Worm (Caenorhabditis elegans) whole organism, early embryonic: Measurements from ENCODE around the gene fbxc-31.

Source experiments
- B0310.2 ChIP-seq: sonication (generic microtip); optimal IDR thresholded peaks from 2 replicates; lab custom pipeline; 2016; ENCODE audit warnings: mild to moderate bottlenecking, missing genetic modification characterization, missing compliant biosample characterization
- F13C5.2 ChIP-seq: sonication (generic microtip); optimal IDR thresholded peaks from 2 replicates; lab custom pipeline; 2017; ENCODE audit warnings: mild to moderate bottlenecking, missing genetic modification characterization, inconsistent platforms, missing compliant biosample characterization
- aly-1 ChIP-seq: sonication (generic microtip); optimal IDR thresholded peaks from 2 replicates; lab custom pipeline; 2016; ENCODE audit warnings: missing genetic modification characterization, missing compliant biosample characterization
- ama-1 ChIP-seq: fragments of 150-350 bp; optimal IDR thresholded peaks from 2 replicates; lab custom pipeline; 2014
- ceh-13 ChIP-seq: fragments of 200-800 bp; sonication (Bioruptor generic); optimal IDR thresholded peaks from 2 replicates; lab custom pipeline; 2018; ENCODE audit warnings: mild to moderate bottlenecking, missing genetic modification characterization, missing compliant biosample characterization
- ceh-36 ChIP-seq: sonication (generic microtip); optimal IDR thresholded peaks from 2 replicates; lab custom pipeline; 2016; ENCODE audit warnings: missing genetic modification characterization, inconsistent platforms, missing compliant biosample characterization
- ets-7 ChIP-seq: sonication (generic microtip); optimal IDR thresholded peaks from 2 replicates; lab custom pipeline; 2016; ENCODE audit warnings: missing genotype, missing genetic modification characterization, missing compliant biosample characterization
- flt-1 ChIP-seq: fragments of 200-800 bp; sonication (Bioruptor generic); IDR thresholded peaks from 2 replicates; pipeline ENCODE4 v1.3.6; 2022; ENCODE audit warnings: missing genetic modification characterization, missing compliant biosample characterization
- hmbx-1 ChIP-seq: sonication (generic microtip); optimal IDR thresholded peaks from 2 replicates; lab custom pipeline; 2016; ENCODE audit warnings: mild to moderate bottlenecking, missing genetic modification characterization, missing compliant biosample characterization
- hmg-4 ChIP-seq: fragments of 200-800 bp; sonication (Bioruptor generic); optimal IDR thresholded peaks from 2 replicates; lab custom pipeline; 2018; ENCODE audit warnings: mild to moderate bottlenecking, missing genetic modification characterization, missing compliant biosample characterization
- hnd-1 ChIP-seq: sonication (generic microtip); optimal IDR thresholded peaks from 2 replicates; lab custom pipeline; 2016; ENCODE audit warnings: missing genetic modification characterization, missing compliant biosample characterization
- pes-1 ChIP-seq: fragments of 200-800 bp; sonication (Bioruptor generic); IDR thresholded peaks from 2 replicates; pipeline ENCODE4 v1.3.6; 2022; ENCODE audit warnings: missing genetic modification reagents, missing genetic modification characterization, missing compliant biosample characterization
- scrt-1 ChIP-seq: fragments of 200-800 bp; sonication (Bioruptor generic); IDR thresholded peaks from 2 replicates; pipeline ENCODE4 v1.3.6; 2022; ENCODE audit warnings: missing genetic modification characterization, missing compliant biosample characterization
- sea-1 ChIP-seq: fragments of 200-800 bp; sonication (Bioruptor generic); conservative IDR thresholded peaks from 2 replicates; pipeline ENCODE4 v1.3.6; 2022; ENCODE audit warnings: missing genetic modification characterization, missing compliant biosample characterization
- tbx-11 ChIP-seq: fragments of 200-800 bp; sonication (Bioruptor generic); IDR thresholded peaks from 2 replicates; pipeline ENCODE4 v1.3.6; 2022; ENCODE audit warnings: missing genetic modification characterization, missing compliant biosample characterization
- tbx-37 ChIP-seq: fragments of 200-800 bp; sonication (Bioruptor generic); conservative IDR thresholded peaks from 2 replicates; pipeline ENCODE4 v1.3.6; 2022; ENCODE audit warnings: missing genetic modification reagents, missing genetic modification characterization, missing compliant biosample characterization
- tra-4 ChIP-seq: sonication (generic microtip); optimal IDR thresholded peaks from 2 replicates; lab custom pipeline; 2017; ENCODE audit warnings: missing genetic modification characterization, missing compliant biosample characterization

The fbxc-31 gene

DNA sequence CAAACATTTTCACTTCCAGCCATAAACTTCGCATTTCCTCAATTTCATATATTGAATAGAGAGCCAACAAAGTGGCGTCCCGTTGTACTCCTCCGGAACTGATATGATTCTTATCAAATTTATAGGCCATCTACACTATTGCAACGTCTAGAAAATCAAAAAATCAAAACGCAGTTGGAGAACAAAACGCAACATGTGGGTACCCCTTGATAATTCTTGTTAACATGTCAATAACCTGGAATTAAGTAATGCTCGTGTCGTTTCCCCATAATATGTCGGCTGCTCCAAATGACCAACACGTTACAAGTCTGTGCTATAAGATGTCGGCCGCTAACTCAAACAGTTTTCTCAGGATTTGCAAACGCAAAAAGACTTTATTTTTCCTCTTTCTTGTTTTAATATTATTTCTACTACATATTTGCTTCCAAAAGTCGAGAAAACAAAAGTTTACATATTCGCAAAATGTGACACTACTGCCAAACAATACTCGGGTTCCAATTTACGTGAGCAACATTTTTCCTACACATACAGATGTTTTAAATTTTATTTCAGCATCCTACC is 31.0 kb upstream of the fbxc-31 start:
- TF ChIP-seq sea-1 (GFP tag; lab: Robert Waterston, UW) (no peak), ets-7 (no peak), hmg-4 (GFP tag; lab: Kevin White, UChicago) (no peak), hnd-1 (tag; lab: Kevin White, UChicago) (no peak), pes-1 (GFP tag; lab: Robert Waterston, UW) (no peak), tra-4 (tag; lab: Kevin White, UChicago) (no peak), aly-1 (no peak), tbx-37 (GFP tag; lab: Robert Waterston, UW) (no peak)

DNA sequence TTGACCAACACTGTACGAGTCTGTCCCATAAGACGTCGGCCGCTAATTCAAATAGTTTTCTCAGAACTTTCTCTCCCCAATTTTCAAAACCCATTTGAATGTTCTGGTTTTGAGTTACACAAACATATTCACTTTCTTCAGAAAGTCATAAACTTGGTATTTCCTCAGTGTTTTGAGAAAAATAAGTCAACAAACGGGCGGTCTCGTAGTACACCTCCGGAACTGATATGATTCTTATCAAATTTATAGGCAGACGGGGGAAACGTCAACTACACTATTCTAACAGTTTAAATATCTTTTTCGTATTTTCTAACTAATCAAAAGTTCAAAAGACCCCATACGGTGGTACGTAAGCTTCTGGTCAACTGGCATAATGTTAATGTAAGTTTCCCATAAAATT is 27.6 kb upstream of the fbxc-31 start:
- TF ChIP-seq sea-1 (GFP tag; lab: Robert Waterston, UW): no peak
- no peak for TF ChIP-seq tbx-11
- no peak for TF ChIP-seq flt-1 (GFP tag; lab: Robert Waterston, UW)
- TF ChIP-seq F13C5.2 (tag; lab: Kevin White, UChicago): no peak
- TF ChIP-seq hnd-1 (tag; lab: Kevin White, UChicago): no peak
- no peak for TF ChIP-seq ets-7
- TF ChIP-seq ama-1 (lab: Kevin White, UChicago): no peak
- TF ChIP-seq tbx-37 (GFP tag; lab: Robert Waterston, UW): no peak
- no peak for TF ChIP-seq tra-4 (tag; lab: Kevin White, UChicago)
- no peak for TF ChIP-seq ceh-36 (tag; lab: Kevin White, UChicago)
- no peak for TF ChIP-seq hmbx-1 (tag; lab: Kevin White, UChicago)
- TF ChIP-seq scrt-1 (GFP tag; lab: Robert Waterston, UW): no peak
- TF ChIP-seq hmg-4 (GFP tag; lab: Kevin White, UChicago): no peak
- TF ChIP-seq B0310.2 (tag; lab: Kevin White, UChicago): no peak
- TF ChIP-seq pes-1 (GFP tag; lab: Robert Waterston, UW): no peak
- TF ChIP-seq aly-1: no peak
- TF ChIP-seq ceh-13 (GFP tag; lab: Kevin White, UChicago): no peak

DNA sequence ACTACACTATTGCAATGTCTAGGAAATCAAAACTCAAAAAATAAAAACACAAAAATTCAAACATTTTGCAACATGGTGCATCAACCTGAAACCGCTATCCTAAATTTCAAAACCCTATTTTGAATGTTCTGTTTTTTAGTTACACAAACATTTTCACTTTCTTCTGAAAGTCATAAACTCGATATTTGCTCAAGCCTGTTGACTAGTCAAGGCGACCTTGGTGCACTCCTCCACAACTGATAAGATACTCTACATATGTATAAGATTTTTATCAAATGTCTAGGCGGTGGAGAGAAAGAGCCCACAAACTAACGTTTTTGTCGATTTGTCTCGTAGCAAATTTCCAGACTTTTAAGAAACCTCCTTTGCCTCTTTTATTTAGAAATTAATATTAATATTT is 23.8 kb upstream of the fbxc-31 start, which contains the start of gene T07D3.4:
Gene T07D3.4 (plus strand): TSS at position 286 of the 400 bp plus-strand sequence.
- no peak for TF ChIP-seq hnd-1 (tag; lab: Kevin White, UChicago)
- no peak for TF ChIP-seq ceh-13 (GFP tag; lab: Kevin White, UChicago)
- no peak for TF ChIP-seq tra-4 (tag; lab: Kevin White, UChicago)
- no peak for TF ChIP-seq sea-1 (GFP tag; lab: Robert Waterston, UW)
- TF ChIP-seq hmbx-1 (tag; lab: Kevin White, UChicago): no peak
- no peak for TF ChIP-seq aly-1
- TF ChIP-seq hmg-4 (GFP tag; lab: Kevin White, UChicago): no peak
- TF ChIP-seq ets-7: no peak
- TF ChIP-seq pes-1 (GFP tag; lab: Robert Waterston, UW): no peak
- no peak for TF ChIP-seq tbx-11
- no peak for TF ChIP-seq flt-1 (GFP tag; lab: Robert Waterston, UW)
- no peak for TF ChIP-seq scrt-1 (GFP tag; lab: Robert Waterston, UW)
- no peak for TF ChIP-seq tbx-37 (GFP tag; lab: Robert Waterston, UW)
- no peak for TF ChIP-seq ama-1 (lab: Kevin White, UChicago)
- TF ChIP-seq F13C5.2 (tag; lab: Kevin White, UChicago): no peak
- TF ChIP-seq ceh-36 (tag; lab: Kevin White, UChicago): no peak
- TF ChIP-seq B0310.2 (tag; lab: Kevin White, UChicago): no peak

DNA sequence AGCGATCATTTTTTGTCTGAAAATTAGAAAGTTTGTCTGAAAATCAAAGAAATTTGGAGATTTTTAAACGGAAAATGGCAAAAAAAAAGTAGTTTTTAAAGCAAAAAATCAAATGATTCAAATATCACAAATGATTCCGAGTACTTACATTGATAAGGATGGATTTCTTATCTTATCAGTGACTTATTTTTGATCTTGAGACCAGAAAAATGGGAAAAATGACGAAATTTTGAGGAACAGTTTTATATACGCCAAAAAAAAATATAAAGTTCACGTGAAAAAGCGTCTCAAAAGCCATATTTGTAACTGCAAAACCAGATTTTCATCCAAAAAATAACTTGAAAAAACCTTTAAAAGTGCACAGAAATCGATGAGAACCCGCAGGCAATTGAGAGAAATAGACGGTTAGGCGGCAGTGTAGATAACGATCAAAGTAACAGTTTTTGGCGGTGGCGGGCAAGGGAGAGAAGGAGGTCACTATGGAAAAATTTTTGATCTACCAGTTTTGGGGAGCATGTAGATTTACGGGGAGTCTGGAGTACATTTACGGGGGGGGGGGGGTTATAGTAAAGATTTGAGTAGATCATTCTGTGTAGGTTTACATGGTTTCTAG is 11.0 kb upstream of the fbxc-31 start, which contains the start of gene T07D3.9:
Gene T07D3.9 (minus strand): TSS at position 194 of the 613 bp plus-strand sequence.
- TF ChIP-seq hnd-1 (tag; lab: Kevin White, UChicago) (no peak), ceh-36 (tag; lab: Kevin White, UChicago) (no peak), ama-1 (lab: Kevin White, UChicago) (no peak), tra-4 (tag; lab: Kevin White, UChicago) (no peak), flt-1 (GFP tag; lab: Robert Waterston, UW) (no peak), B0310.2 (tag; lab: Kevin White, UChicago) (no peak), pes-1 (GFP tag; lab: Robert Waterston, UW) (no peak), aly-1 (no peak), scrt-1 (GFP tag; lab: Robert Waterston, UW) (no peak), hmbx-1 (tag; lab: Kevin White, UChicago) (no peak), sea-1 (GFP tag; lab: Robert Waterston, UW) (no peak), F13C5.2 (tag; lab: Kevin White, UChicago) (no peak), ceh-13 (GFP tag; lab: Kevin White, UChicago) (no peak)

DNA sequence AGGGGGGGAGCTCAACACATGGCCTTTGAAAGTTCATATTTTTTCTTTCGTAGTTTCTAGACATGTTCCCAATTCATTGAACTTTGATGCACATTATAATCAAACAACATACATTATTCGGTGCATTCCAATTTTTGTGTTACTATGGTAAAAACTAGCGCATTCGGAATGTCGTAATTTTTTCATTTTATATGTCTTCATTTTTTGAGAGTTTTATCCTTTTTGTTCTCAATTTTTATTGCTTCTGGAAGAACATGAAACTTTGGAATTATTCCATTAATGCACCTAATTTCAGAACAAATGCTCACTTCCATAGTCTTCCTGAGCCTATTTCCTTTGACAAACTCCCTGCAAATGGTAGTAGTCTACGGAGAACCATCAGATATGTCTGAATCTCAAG is 10.1 kb upstream of the fbxc-31 start, which contains the start of gene T07D3.2:
Gene T07D3.2 (plus strand): TSS at position 301 of the 400 bp plus-strand sequence.
- TF ChIP-seq F13C5.2 (tag; lab: Kevin White, UChicago) (no peak), hmbx-1 (tag; lab: Kevin White, UChicago) (no peak), tbx-11 (no peak), ets-7 (no peak), hmg-4 (GFP tag; lab: Kevin White, UChicago) (no peak), tra-4 (tag; lab: Kevin White, UChicago) (no peak), ama-1 (lab: Kevin White, UChicago) (no peak), tbx-37 (GFP tag; lab: Robert Waterston, UW) (no peak), aly-1 (no peak)

DNA sequence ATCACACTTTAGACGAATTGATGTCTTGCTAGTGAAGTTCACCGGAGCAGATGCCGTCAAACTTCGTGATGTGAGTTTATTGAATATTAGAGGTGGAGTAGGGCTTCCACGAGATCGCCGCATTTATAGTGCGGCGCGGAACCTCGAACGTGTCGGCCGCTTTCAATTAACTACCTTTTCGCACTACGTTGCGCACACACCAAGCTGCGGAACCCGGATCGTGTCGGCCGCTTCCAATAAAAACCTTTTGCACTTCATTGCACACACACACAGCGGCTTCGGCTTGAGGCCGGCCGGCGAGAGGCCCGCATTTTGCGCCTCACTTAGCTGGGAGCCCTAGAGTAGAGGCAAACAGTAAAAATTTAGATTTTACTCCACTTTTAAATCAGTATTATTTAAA is 6.4 kb upstream of the fbxc-31 start:
- 0 out of 2 replicates have a peak, but pooled peaks have one; percentile 29 for TF ChIP-seq sea-1 (GFP tag; lab: Robert Waterston, UW)
- TF ChIP-seq pes-1 (GFP tag; lab: Robert Waterston, UW): peak; percentile 37; the same call in 1 of the 2 replicates
- no peak for TF ChIP-seq tra-4 (tag; lab: Kevin White, UChicago)
- no peak for TF ChIP-seq hmbx-1 (tag; lab: Kevin White, UChicago)

DNA sequence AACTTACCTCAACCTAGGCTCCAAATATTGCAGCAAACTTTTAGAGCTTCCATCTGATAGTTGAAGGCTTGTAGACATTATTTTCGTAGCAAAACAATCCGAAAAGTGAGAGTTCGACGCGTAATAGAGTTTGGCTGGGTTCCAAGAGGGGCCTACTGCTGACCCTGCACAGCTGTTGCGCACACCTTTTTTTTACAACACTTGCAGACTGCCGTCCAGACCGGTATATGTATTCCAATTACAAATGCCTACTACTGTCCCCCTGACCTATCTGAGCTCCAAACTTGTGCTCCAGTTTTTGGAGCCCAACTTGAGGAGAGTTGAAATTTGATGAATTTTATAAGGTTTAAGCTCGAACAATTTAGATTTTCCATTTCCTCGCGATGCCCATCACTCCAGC is 2.2 kb upstream of the fbxc-31 start, which contains the start of the genes fbxc-24 and fbxc-27:
Gene fbxc-24 (minus strand): TSS at position 101 of the 400 bp plus-strand sequence.
Gene fbxc-27 (plus strand): TSS at position 216 of the 400 bp plus-strand sequence.
- TF ChIP-seq pes-1 (GFP tag; lab: Robert Waterston, UW): no peak
- TF ChIP-seq ets-7: no peak
- no peak for TF ChIP-seq F13C5.2 (tag; lab: Kevin White, UChicago)
- TF ChIP-seq ceh-36 (tag; lab: Kevin White, UChicago): no peak
- no peak for TF ChIP-seq tbx-11
- no peak for TF ChIP-seq flt-1 (GFP tag; lab: Robert Waterston, UW)
- no peak for TF ChIP-seq hmbx-1 (tag; lab: Kevin White, UChicago)
- TF ChIP-seq sea-1 (GFP tag; lab: Robert Waterston, UW): no peak
- no peak for TF ChIP-seq aly-1
- no peak for TF ChIP-seq tra-4 (tag; lab: Kevin White, UChicago)
- TF ChIP-seq hmg-4 (GFP tag; lab: Kevin White, UChicago): no peak
- no peak for TF ChIP-seq ceh-13 (GFP tag; lab: Kevin White, UChicago)
